Fruit fly (Drosophila melanogaster): ENCODE measurements around the gene ssx.

The ssx gene

DNA sequence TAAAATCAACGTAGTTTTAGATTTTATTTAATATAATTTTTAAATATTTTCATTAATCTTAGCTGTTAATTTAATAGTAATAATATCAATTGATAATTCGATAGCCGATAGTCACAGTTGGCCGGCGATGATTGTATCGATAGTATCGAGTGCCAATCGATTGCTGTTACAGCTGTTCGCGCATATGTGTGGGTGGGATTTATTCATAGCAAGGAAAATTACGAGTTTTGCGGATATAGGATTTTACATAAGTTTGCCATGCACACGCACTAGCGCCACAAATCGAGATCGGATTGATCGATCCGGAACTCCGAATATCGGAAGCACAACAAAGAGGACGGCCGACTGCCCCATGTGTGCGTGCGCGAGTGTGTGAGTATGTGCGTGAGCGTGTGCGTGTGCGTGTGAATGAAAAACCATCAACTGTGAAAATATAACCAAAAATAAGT is 28.4 kb upstream of the ssx start, which contains the start of gene Naa30A (continued):
- TF ChIP-seq chm (GFP tag; IDR thresholded peaks at IDR 0.05) (no peak), trem (tag; optimal IDR thresholded peaks at IDR 0.05) (peak; percentile 51), CG1647 (GFP tag; optimal IDR thresholded peaks at IDR 0.05) (no peak), cwo (GFP tag; optimal IDR thresholded peaks at IDR 0.05) (no peak), CG9727 (GFP tag; optimal IDR thresholded peaks at IDR 0.05) (no peak), CG8359 (GFP tag; optimal IDR thresholded peaks at IDR 0.05; ENCODE audit: borderline replicate concordance) (no peak), stwl (tag; optimal IDR thresholded peaks at IDR 0.05) (peak; percentile 67), CG2202 (tag; optimal IDR thresholded peaks at IDR 0.05) (no peak), exex (tag; optimal IDR thresholded peaks at IDR 0.05) (no peak), Vsx1 (GFP tag; optimal IDR thresholded peaks at IDR 0.05) (no peak), ac (GFP tag; optimal IDR thresholded peaks at IDR 0.05) (no peak), CG42726 (GFP tag; IDR thresholded peaks at IDR 0.05; ENCODE audit: partially characterized antibody) (peak; percentile 94), CG2889 (GFP tag; IDR thresholded peaks at IDR 0.05) (no peak), hkb (optimal IDR thresholded peaks at IDR 0.05) (no peak), hkb (GFP tag; IDR thresholded peaks at IDR 0.05) (no peak), sima (GFP tag; optimal IDR thresholded peaks at IDR 0.05) (no peak), CG4424 (GFP tag; optimal IDR thresholded peaks at IDR 0.05) (no peak), gt (GFP tag; IDR thresholded peaks at IDR 0.05) (no peak), BtbVII (GFP tag; optimal IDR thresholded peaks at IDR 0.05) (no peak), CG6654 (GFP tag; optimal IDR thresholded peaks at IDR 0.05) (no peak), vfl (GFP tag; optimal IDR thresholded peaks at IDR 0.05) (no peak), crp (GFP tag; optimal IDR thresholded peaks at IDR 0.05) (peak; percentile 29 to 91), wek (GFP tag; optimal IDR thresholded peaks at IDR 0.05) (no peak), amos (GFP tag; IDR thresholded peaks at IDR 0.05; ENCODE audit: partially characterized antibody) (peak; percentile 97), sc (optimal IDR thresholded peaks at IDR 0.05) (no peak), sc (GFP tag; optimal IDR thresholded peaks at IDR 0.05) (no peak), caup (GFP tag; optimal IDR thresholded peaks at IDR 0.05; ENCODE audit: severe bottlenecking) (no peak), HmgD (GFP tag; optimal IDR thresholded peaks at IDR 0.05) (no peak), mirr (GFP tag; optimal IDR thresholded peaks at IDR 0.05) (no peak), D19A (tag; optimal IDR thresholded peaks at IDR 0.05) (no peak), maf-S (GFP tag; optimal IDR thresholded peaks at IDR 0.05) (no peak), scrt (GFP tag; optimal IDR thresholded peaks at IDR 0.05) (no peak), Dll (GFP tag; IDR thresholded peaks at IDR 0.05; ENCODE audit: partially characterized antibody) (peak; percentile 96), TFAM (GFP tag; optimal IDR thresholded peaks at IDR 0.05) (no peak), bab2 (GFP tag; optimal IDR thresholded peaks at IDR 0.05) (no peak), zfh2 (GFP tag; optimal IDR thresholded peaks at IDR 0.05) (no peak), pb (GFP tag; optimal IDR thresholded peaks at IDR 0.05) (no peak), Camta (GFP tag; optimal IDR thresholded peaks at IDR 0.05) (no peak), Atf-2 (GFP tag; optimal IDR thresholded peaks at IDR 0.05) (no peak), pita (GFP tag; optimal IDR thresholded peaks at IDR 0.05) (no peak), CG14710 (tag; optimal IDR thresholded peaks at IDR 0.05) (peak; percentile 40), ap (GFP tag; IDR thresholded peaks at IDR 0.05) (no peak), lov (optimal IDR thresholded peaks at IDR 0.05) (no peak), lov (GFP tag; IDR thresholded peaks at IDR 0.05) (no peak), CG17186 (GFP tag; optimal IDR thresholded peaks at IDR 0.05) (peak; percentile 48), CG16815 (GFP tag; optimal IDR thresholded peaks at IDR 0.05) (no peak), CG32767 (GFP tag; IDR thresholded peaks at IDR 0.05) (no peak), gfzf (GFP tag; optimal IDR thresholded peaks at IDR 0.05) (peak; percentile 2), CG2875 (GFP tag; optimal IDR thresholded peaks at IDR 0.05) (no peak), CG11085 (GFP tag; IDR thresholded peaks at IDR 0.05) (no peak), CG2199 (GFP tag; IDR thresholded peaks at IDR 0.05) (no peak), CG3281 (GFP tag; optimal IDR thresholded peaks at IDR 0.05) (peak; percentile 7)

Data from whole organism, embryonic.